Worm (Caenorhabditis elegans): ENCODE data around the gene acbp-5.

The acbp-5 gene

DNA sequence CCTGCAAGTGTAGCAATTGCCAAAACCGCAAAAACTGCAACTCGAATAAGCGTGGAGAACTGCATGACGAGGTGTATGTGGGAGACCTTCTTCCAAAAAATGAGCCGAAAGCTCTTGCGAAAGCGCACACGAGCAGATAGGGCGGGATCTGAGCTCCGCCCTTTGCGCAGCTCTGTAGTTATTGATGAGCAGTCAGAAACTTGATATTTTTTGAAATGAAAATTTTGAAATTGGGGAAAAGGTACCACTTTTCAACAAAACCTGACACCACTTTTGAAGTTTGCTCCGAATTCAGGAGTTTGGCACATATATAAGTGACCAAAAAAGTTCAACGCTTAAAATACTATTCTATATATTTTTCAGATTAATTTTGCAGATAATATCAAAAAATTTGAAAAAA lies 26.3 kb upstream of the acbp-5 start, which contains the start of gene flp-15:
flp-15 (minus strand) TSS at position 101 of the 400 bp plus-strand sequence.
- TF ChIP-seq ztf-29 (GFP tag; IDR thresholded peaks at IDR 0.05) (no peak), klf-2 (GFP tag; conservative IDR thresholded peaks at IDR 0.05) (no peak), flt-1 (GFP tag; IDR thresholded peaks at IDR 0.05) (no peak), med-1 (GFP tag; optimal IDR thresholded peaks at IDR 0.05; ENCODE audit: insufficient read depth) (no peak), cog-1 (tag; optimal IDR thresholded peaks at IDR 0.05) (no peak), ref-1 (GFP tag; conservative IDR thresholded peaks at IDR 0.05) (no peak), ztf-23 (GFP tag; IDR thresholded peaks at IDR 0.05) (no peak), tab-1 (GFP tag; IDR thresholded peaks at IDR 0.05) (no peak), T22C8.4 (GFP tag; IDR thresholded peaks at IDR 0.05) (no peak)

DNA sequence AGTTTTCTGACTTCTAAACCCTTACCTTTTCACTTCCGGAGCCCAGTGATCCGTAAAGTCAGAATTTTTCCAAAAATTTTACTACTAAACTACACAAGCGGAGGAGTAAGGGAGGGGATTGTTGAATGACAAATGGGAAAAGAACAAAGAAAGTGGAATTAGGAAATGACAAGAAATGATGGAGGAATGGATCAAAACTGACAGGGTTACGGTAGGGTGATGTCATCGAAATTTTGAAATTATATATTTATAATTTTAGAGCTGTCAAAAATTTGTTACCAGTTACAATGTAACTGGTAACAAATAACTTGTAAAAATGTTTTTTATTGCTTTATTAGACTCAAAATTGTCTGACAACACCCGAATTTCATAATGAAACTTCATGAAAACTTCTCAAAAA lies 24.9 kb upstream of the acbp-5 start:
- TF ChIP-seq ztf-29 (GFP tag; IDR thresholded peaks at IDR 0.05) (no peak), med-1 (GFP tag; optimal IDR thresholded peaks at IDR 0.05; ENCODE audit: insufficient read depth) (no peak), flt-1 (GFP tag; IDR thresholded peaks at IDR 0.05) (no peak)

DNA sequence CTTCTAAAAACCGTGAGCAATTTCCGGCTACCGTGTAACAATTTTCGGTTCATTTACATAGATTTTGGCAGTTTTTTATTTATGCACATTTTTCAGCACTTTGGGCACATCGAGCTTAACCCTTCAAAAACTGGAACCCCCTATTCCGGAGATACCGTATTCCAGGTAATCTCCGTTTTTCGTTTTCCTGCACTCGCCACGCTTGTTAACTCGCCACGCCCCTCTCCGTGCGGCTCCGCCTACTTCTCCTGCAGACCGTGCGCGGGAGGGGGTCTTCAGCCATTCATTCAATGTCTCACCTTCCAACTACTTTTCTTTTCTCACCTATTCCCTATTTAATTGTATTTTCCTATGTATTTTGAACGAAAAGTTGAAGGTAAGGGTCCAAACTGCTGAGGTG lies 18.6 kb upstream of the acbp-5 start:
- TF ChIP-seq med-1 (GFP tag; optimal IDR thresholded peaks at IDR 0.05; ENCODE audit: insufficient read depth) = no peak
- 0 out of 2 replicates have a peak, but pooled peaks have one; percentile 58 for TF ChIP-seq flt-1 (GFP tag; IDR thresholded peaks at IDR 0.05)

DNA sequence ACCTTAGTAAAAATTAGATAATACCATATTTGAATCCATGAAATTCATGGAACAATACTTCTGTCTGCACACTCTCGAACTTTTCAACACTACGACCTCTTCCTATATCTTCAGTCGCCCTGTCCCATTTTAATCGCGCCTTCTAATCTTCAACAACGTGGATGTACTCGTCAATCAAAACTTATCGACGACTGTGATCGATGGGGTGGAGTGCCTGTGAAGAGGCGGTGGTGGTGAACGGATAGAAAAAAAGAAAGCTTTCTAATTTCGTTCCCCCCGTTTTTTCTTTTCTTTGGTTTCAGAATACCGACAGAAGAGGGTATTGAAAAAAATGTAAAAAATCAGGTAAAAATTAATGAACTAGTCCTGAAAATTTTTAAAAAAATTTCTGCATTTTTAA lies 17.5 kb upstream of the acbp-5 start:
- no peak for TF ChIP-seq ztf-29 (GFP tag; IDR thresholded peaks at IDR 0.05)
- TF ChIP-seq cog-1 (tag; optimal IDR thresholded peaks at IDR 0.05) = no peak
- TF ChIP-seq klf-2 (GFP tag; conservative IDR thresholded peaks at IDR 0.05) = no peak
- no peak for TF ChIP-seq T22C8.4 (GFP tag; IDR thresholded peaks at IDR 0.05)
- no peak for TF ChIP-seq ztf-23 (GFP tag; IDR thresholded peaks at IDR 0.05)
- TF ChIP-seq tab-1 (GFP tag; IDR thresholded peaks at IDR 0.05) = no peak
- no peak for TF ChIP-seq med-1 (GFP tag; optimal IDR thresholded peaks at IDR 0.05; ENCODE audit: insufficient read depth)
- no peak for TF ChIP-seq ref-1 (GFP tag; conservative IDR thresholded peaks at IDR 0.05)
- TF ChIP-seq flt-1 (GFP tag; IDR thresholded peaks at IDR 0.05) = no peak

DNA sequence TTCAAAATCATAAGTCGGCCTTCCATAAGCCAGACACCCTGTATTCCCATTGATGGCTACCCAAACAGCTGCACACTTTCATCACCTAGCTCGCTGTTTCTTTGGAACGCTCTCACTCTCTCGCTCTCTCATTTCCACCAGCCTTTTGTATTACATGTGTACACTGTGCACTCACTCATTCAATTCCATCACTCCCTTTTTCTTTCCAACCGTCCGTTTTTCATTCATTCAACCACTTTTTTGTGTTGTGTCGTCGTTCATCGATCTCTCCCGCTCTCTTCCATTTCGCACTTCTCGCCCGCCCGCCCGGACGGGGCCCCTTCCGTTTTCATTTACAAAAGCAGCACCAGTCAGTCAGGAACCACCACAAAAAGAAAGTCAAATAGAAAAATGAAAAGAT lies 16.5 kb upstream of the acbp-5 start:
- no peak for TF ChIP-seq klf-2 (GFP tag; conservative IDR thresholded peaks at IDR 0.05)
- no peak for TF ChIP-seq cog-1 (tag; optimal IDR thresholded peaks at IDR 0.05)
- no peak for TF ChIP-seq ztf-23 (GFP tag; IDR thresholded peaks at IDR 0.05)
- TF ChIP-seq med-1 (GFP tag; optimal IDR thresholded peaks at IDR 0.05; ENCODE audit: insufficient read depth) = no peak
- TF ChIP-seq T22C8.4 (GFP tag; IDR thresholded peaks at IDR 0.05) = no peak
- no peak for TF ChIP-seq ref-1 (GFP tag; conservative IDR thresholded peaks at IDR 0.05)

DNA sequence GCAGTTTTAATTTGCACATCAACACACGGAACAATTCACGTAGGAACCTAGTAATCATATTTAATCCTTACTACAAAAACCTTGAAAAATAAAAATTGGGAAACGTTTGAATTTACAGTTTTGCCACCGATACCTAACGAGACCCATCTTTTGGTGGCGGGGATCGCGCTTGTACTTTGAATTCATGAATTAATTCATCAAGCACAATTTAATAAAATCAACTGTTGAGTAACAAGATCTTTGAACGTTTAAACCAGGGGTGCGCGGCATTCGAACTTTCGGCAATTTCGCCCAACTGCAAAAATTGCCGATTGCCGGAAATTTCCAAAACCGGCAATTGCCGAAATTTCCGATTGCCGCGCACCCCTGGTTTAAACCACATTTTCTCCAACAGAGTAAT lies 15.2 kb upstream of the acbp-5 start:
- TF ChIP-seq cog-1 (tag; optimal IDR thresholded peaks at IDR 0.05) (no peak), flt-1 (GFP tag; IDR thresholded peaks at IDR 0.05) (no peak), klf-2 (GFP tag; conservative IDR thresholded peaks at IDR 0.05) (no peak), ztf-29 (GFP tag; IDR thresholded peaks at IDR 0.05) (no peak), tab-1 (GFP tag; IDR thresholded peaks at IDR 0.05) (no peak), ztf-23 (GFP tag; IDR thresholded peaks at IDR 0.05) (no peak), med-1 (GFP tag; optimal IDR thresholded peaks at IDR 0.05; ENCODE audit: insufficient read depth) (no peak), ref-1 (GFP tag; conservative IDR thresholded peaks at IDR 0.05) (no peak), T22C8.4 (GFP tag; IDR thresholded peaks at IDR 0.05) (no peak)

DNA sequence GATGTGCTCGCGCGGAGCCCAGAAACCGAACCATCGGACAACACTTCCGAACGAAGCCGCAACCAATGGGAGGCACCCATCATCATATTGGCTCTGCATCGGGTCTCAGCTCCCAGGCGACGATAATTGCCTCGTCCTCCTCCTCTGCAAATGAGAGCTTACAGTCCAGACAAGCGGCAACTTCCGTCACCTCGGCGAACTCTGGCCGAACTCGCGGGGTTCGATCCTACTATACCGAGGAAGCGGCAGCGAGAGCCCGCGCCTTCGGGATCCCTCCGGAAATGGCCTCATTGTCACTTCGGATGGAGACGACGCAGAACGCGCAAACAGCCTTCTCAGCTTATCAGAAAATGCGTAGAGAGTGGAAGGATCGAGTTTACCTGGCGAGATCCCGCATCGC lies 13.5 kb upstream of the acbp-5 start:
- no peak for TF ChIP-seq med-1 (GFP tag; optimal IDR thresholded peaks at IDR 0.05; ENCODE audit: insufficient read depth)
- no peak for TF ChIP-seq ztf-23 (GFP tag; IDR thresholded peaks at IDR 0.05)
- no peak for TF ChIP-seq ref-1 (GFP tag; conservative IDR thresholded peaks at IDR 0.05)
- no peak for TF ChIP-seq T22C8.4 (GFP tag; IDR thresholded peaks at IDR 0.05)
- TF ChIP-seq cog-1 (tag; optimal IDR thresholded peaks at IDR 0.05) = no peak
- TF ChIP-seq tab-1 (GFP tag; IDR thresholded peaks at IDR 0.05) = no peak
- no peak for TF ChIP-seq flt-1 (GFP tag; IDR thresholded peaks at IDR 0.05)
- TF ChIP-seq ztf-29 (GFP tag; IDR thresholded peaks at IDR 0.05) = no peak
- no peak for TF ChIP-seq klf-2 (GFP tag; conservative IDR thresholded peaks at IDR 0.05)

DNA sequence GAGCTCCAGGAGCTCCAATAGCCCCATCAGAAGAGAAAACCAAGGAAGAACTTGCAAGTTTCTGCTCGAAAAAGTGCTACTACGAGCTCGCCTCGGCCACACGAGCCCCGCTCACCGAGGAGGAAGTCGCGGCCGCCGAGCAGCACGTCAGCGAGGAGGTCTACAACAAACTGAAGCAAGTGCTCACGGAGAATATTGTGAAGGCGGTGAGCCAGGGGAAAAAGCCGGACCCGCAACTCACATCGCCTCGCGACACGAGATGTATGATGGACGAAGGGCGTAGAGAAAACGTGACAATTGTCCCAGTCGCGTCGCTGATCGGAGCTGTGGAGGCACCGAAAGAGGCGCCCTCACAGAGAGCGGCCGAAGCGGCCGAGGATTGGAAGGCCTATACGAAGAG lies 11.2 kb upstream of the acbp-5 start:
- no peak for TF ChIP-seq cog-1 (tag; optimal IDR thresholded peaks at IDR 0.05)
- TF ChIP-seq tab-1 (GFP tag; IDR thresholded peaks at IDR 0.05) = no peak
- no peak for TF ChIP-seq flt-1 (GFP tag; IDR thresholded peaks at IDR 0.05)
- TF ChIP-seq med-1 (GFP tag; optimal IDR thresholded peaks at IDR 0.05; ENCODE audit: insufficient read depth) = no peak
- no peak for TF ChIP-seq ztf-29 (GFP tag; IDR thresholded peaks at IDR 0.05)
- TF ChIP-seq klf-2 (GFP tag; conservative IDR thresholded peaks at IDR 0.05) = no peak
- TF ChIP-seq ref-1 (GFP tag; conservative IDR thresholded peaks at IDR 0.05) = no peak

DNA sequence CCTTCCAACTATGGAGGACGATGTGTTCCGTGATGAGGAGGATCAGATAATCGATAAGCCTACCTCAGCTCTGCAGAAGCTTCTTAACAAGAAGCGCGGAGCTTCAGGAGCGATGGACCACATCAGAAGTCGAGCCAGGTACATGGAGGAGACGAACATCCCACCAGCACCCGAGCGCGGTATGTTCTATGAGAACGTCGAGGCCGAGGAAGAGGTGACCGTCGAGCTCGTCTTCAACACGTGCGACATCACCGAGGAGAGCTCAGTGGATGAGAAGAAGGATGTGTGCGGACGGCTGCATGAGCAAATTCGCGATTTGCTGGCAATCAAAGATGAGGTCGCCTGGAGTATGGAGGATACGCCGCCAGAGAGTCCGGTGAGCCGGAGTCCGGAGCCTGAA lies 10.5 kb upstream of the acbp-5 start:
- TF ChIP-seq ref-1 (GFP tag; conservative IDR thresholded peaks at IDR 0.05) (no peak), tab-1 (GFP tag; IDR thresholded peaks at IDR 0.05) (no peak), med-1 (GFP tag; optimal IDR thresholded peaks at IDR 0.05; ENCODE audit: insufficient read depth) (no peak), T22C8.4 (GFP tag; IDR thresholded peaks at IDR 0.05) (no peak), ztf-29 (GFP tag; IDR thresholded peaks at IDR 0.05) (no peak), flt-1 (GFP tag; IDR thresholded peaks at IDR 0.05) (no peak), ztf-23 (GFP tag; IDR thresholded peaks at IDR 0.05) (no peak), cog-1 (tag; optimal IDR thresholded peaks at IDR 0.05) (no peak), klf-2 (GFP tag; conservative IDR thresholded peaks at IDR 0.05) (no peak)

DNA sequence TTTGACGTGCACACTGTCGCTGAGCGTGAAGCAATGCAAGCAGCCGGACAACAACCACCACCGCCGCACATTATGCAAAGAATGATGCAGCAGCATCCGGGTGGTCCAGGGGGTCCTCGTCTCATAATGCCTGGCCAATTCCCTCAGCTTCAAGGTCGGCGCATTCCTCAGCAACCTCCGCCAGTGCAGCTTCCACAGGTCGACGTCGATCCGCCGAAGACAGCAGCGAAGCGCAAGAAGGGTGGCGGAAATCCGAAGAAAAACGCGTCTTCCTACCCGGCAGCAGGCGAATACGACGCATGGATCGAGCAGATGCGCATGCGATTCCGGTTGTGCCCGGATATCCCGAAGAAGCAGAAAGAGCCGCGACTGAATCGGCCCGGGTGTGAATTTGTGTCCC lies 9.9 kb upstream of the acbp-5 start:
- TF ChIP-seq T22C8.4 (GFP tag; IDR thresholded peaks at IDR 0.05) (no peak), cog-1 (tag; optimal IDR thresholded peaks at IDR 0.05) (no peak), tab-1 (GFP tag; IDR thresholded peaks at IDR 0.05) (no peak), ref-1 (GFP tag; conservative IDR thresholded peaks at IDR 0.05) (no peak), ztf-23 (GFP tag; IDR thresholded peaks at IDR 0.05) (0 out of 2 replicates have a peak, but pooled peaks have one; percentile 43), ztf-29 (GFP tag; IDR thresholded peaks at IDR 0.05) (no peak)

DNA sequence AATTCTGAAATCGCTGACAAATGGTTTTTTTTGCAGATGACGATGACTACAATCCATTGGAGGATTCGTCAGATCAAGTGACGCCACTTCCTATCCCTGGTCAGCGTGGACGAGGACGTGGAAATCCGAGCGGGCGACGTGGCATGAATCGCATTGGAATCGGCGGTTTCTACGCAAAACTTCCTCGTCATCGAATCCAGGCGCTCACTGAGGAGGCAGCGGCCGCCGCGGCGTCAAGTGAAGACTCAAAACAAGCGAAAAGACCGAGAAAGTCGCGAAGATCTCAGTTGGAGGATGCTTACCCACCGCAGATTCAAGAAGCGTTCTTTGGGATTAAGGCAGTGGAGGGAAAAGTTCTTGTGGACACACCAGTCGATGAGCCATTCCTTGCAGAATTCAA lies 7.1 kb upstream of the acbp-5 start:
- TF ChIP-seq tab-1 (GFP tag; IDR thresholded peaks at IDR 0.05) (no peak), ztf-23 (GFP tag; IDR thresholded peaks at IDR 0.05) (no peak), flt-1 (GFP tag; IDR thresholded peaks at IDR 0.05) (no peak), cog-1 (tag; optimal IDR thresholded peaks at IDR 0.05) (no peak), klf-2 (GFP tag; conservative IDR thresholded peaks at IDR 0.05) (no peak), T22C8.4 (GFP tag; IDR thresholded peaks at IDR 0.05) (no peak), ref-1 (GFP tag; conservative IDR thresholded peaks at IDR 0.05) (no peak), ztf-29 (GFP tag; IDR thresholded peaks at IDR 0.05) (no peak), med-1 (GFP tag; optimal IDR thresholded peaks at IDR 0.05; ENCODE audit: insufficient read depth) (no peak)
